Worm (Caenorhabditis elegans) whole organism, midembryonic: Measurements from ENCODE around the gene Y75B8A.25.

Experiments used
- T22C8.4 ChIP-seq: fragments of 200-800 bp; sonication (Bioruptor generic); IDR thresholded peaks from 2 replicates; pipeline ENCODE4 v1.3.6; 2022; ENCODE audit warnings: missing genetic modification characterization, missing compliant biosample characterization
- cog-1 ChIP-seq: sonication (generic microtip); optimal IDR thresholded peaks from 2 replicates; lab custom pipeline; 2016; ENCODE audit warnings: missing genetic modification characterization, missing compliant biosample characterization
- flt-1 ChIP-seq: fragments of 200-800 bp; sonication (Bioruptor generic); IDR thresholded peaks from 2 replicates; pipeline ENCODE4 v1.3.6; 2022; ENCODE audit warnings: missing genetic modification characterization, missing compliant biosample characterization
- klf-2 ChIP-seq: fragments of 200-800 bp; sonication (Bioruptor generic); conservative IDR thresholded peaks from 2 replicates; pipeline ENCODE4 v1.3.6; 2022; ENCODE audit warnings: missing genetic modification reagents, missing genetic modification characterization, missing compliant biosample characterization
- ref-1 ChIP-seq: fragments of 200-800 bp; sonication (Bioruptor generic); conservative IDR thresholded peaks from 2 replicates; pipeline ENCODE4 v1.3.6; 2022; ENCODE audit warnings: missing genetic modification reagents, missing genetic modification characterization, missing compliant biosample characterization
- tab-1 ChIP-seq: fragments of 200-800 bp; sonication (Bioruptor generic); IDR thresholded peaks from 2 replicates; pipeline ENCODE4 v1.3.6; 2022; ENCODE audit warnings: missing genetic modification characterization, missing compliant biosample characterization
- ztf-23 ChIP-seq: fragments of 200-800 bp; sonication (Bioruptor generic); IDR thresholded peaks from 2 replicates; pipeline ENCODE4 v1.3.6; 2022; ENCODE audit warnings: missing genetic modification reagents, missing genetic modification characterization, missing compliant biosample characterization
- ztf-29 ChIP-seq: fragments of 200-800 bp; sonication (Bioruptor generic); IDR thresholded peaks from 2 replicates; pipeline ENCODE4 v1.3.6; 2022; ENCODE audit warnings: missing genetic modification reagents, missing genetic modification characterization, missing compliant biosample characterization

- TF ChIP-seq tab-1 (GFP tag; lab: Robert Waterston, UW) (no peak), flt-1 (GFP tag; lab: Robert Waterston, UW) (no peak), klf-2 (GFP tag; lab: Robert Waterston, UW) (no peak), T22C8.4 (GFP tag; lab: Robert Waterston, UW) (no peak), ref-1 (GFP tag; lab: Robert Waterston, UW) (no peak), cog-1 (tag; lab: Kevin White, UChicago) (no peak), ztf-23 (GFP tag; lab: Robert Waterston, UW) (no peak), ztf-29 (GFP tag; lab: Robert Waterston, UW) (no peak)
Observed at ce11 chrIII:12235914-12236313, 37.9 kb upstream of the Y75B8A.25 start, which contains the start of the genes grl-15 and fbxa-89.
